Worm (Caenorhabditis elegans): ENCODE results near the gene clec-26.

clec-26 gene

DNA sequence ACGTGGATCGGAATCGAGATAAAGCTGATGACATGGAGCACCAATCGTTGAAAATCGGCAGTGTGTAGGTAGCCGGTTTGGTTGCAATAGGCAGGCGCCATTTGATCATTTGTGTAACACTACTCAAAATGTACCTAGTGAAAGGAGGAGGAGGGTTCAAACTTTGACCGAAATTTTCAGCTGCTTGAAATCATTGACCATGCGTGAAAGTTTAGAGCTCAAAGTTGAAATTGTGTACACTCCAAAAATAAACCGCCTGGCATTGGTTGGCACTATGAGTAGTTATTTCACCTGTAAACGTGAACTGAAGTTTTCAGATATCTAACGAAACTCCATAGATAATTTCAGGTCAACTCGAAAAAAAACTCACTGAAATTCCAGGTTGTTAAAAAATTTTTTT, 16.5 kb upstream of the clec-26 start, which contains the start of gene srh-215:
Gene srh-215, minus strand, starts transcription at position 101 of the 400 bp plus-strand sequence.
- TF ChIP-seq ZK546.5 (tag; optimal IDR thresholded peaks at IDR 0.05) (no peak), lin-39 (tag; optimal IDR thresholded peaks at IDR 0.05) (no peak), nfya-1 (tag; optimal IDR thresholded peaks at IDR 0.05; ENCODE audit: insufficient read depth) (no peak), tbx-2 (tag; optimal IDR thresholded peaks at IDR 0.05) (no peak), lin-15B (tag; optimal IDR thresholded peaks at IDR 0.05) (no peak), aly-2 (tag; optimal IDR thresholded peaks at IDR 0.05) (no peak), elt-1 (tag; optimal IDR thresholded peaks at IDR 0.05) (no peak)

DNA sequence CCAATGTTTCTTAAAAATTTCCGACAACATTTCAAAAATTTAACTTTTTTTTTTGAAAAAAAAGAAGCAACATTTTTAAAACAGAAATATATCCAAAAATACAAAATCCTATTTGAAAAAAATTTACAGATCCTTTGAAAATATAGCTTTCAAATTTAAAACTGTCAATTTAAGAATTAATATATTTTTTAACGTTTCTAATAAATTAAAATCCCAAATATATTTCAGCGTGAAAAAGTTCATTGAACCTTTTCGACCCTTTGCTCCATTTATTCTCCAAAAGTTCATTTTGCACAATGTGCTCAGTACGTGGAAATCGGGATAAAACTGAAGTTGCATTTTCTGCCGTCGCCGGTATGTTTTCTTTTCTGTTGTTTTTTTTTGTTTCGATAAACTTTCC, 15.5 kb upstream of the clec-26 start, which contains the start of gene phy-3:
Gene phy-3, plus strand, starts transcription at position 301 of the 400 bp plus-strand sequence.
- TF ChIP-seq mml-1 (tag; optimal IDR thresholded peaks at IDR 0.05) (no peak), elt-1 (tag; optimal IDR thresholded peaks at IDR 0.05) (no peak), snpc-4 (tag; optimal IDR thresholded peaks at IDR 0.05) (no peak), hmg-11 (tag; optimal IDR thresholded peaks at IDR 0.05) (no peak), ztf-4 (tag; optimal IDR thresholded peaks at IDR 0.05) (no peak), zag-1 (tag; optimal IDR thresholded peaks at IDR 0.05) (no peak)

DNA sequence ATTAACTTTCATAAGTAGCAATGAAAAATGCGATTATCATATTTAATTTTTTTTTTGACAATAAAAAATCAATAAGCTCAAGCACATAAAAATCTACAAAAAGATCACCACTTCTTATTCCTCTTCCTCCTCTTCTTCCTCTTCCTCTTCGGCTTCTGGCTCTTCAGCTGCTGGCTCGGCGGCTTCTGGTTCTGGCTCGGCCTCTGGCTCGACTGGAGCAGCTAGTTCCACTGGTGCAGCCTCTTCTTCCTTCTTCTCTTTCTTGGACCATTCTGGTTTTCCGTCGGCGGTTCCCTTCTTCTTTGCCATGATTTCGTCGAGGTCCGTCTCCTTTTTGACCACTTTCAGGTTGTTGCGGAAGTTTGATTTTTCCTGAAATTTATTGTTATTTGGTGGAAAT, 14.7 kb upstream of the clec-26 start:
- TF ChIP-seq lsy-12 (tag; optimal IDR thresholded peaks at IDR 0.05) (no peak), egl-27 (tag; optimal IDR thresholded peaks at IDR 0.05) (no peak), pha-4 (tag; optimal IDR thresholded peaks at IDR 0.05) (no peak), ceh-28 (tag; optimal IDR thresholded peaks at IDR 0.05) (no peak), fkh-2 (tag; optimal IDR thresholded peaks at IDR 0.05) (no peak), daf-12 (tag; optimal IDR thresholded peaks at IDR 0.05) (no peak), ztf-4 (tag; optimal IDR thresholded peaks at IDR 0.05) (no peak), zag-1 (tag; optimal IDR thresholded peaks at IDR 0.05) (no peak), ceh-16 (tag; optimal IDR thresholded peaks at IDR 0.05) (no peak), mdl-1 (tag; optimal IDR thresholded peaks at IDR 0.05) (no peak), lin-15B (tag; optimal IDR thresholded peaks at IDR 0.05) (no peak), elt-2 (tag; optimal IDR thresholded peaks at IDR 0.05) (no peak), nhr-11 (tag; optimal IDR thresholded peaks at IDR 0.05) (no peak), ZK546.5 (tag; optimal IDR thresholded peaks at IDR 0.05) (no peak)

DNA sequence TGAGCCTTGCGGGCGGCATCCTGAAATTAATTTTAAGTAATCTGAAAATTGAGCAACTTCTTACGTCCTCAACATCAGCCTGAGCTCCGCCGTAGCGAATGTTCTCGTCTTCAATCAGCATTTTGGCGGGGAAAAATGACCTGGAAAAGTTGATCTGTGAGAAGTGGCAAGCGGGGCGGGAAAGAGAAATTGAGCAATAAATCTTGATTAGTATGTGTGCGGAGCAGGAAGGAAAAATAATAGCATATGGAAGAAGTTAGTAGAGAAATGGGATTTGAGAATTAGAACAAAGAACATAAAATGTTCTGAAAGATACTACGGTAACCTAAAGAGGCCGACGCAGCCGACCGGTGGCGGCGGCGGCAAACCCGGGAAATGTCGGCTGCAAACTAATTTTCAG, 13.4 kb upstream of the clec-26 start, which contains the start of gene tni-3:
Gene tni-3, minus strand, starts transcription at position 140 of the 400 bp plus-strand sequence.
- TF ChIP-seq fos-1 (tag; optimal IDR thresholded peaks at IDR 0.05) (no peak), nhr-67 (tag; optimal IDR thresholded peaks at IDR 0.05) (no peak), daf-12 (tag; optimal IDR thresholded peaks at IDR 0.05) (no peak), ceh-28 (tag; optimal IDR thresholded peaks at IDR 0.05) (no peak), aly-2 (tag; optimal IDR thresholded peaks at IDR 0.05) (no peak), ztf-4 (tag; optimal IDR thresholded peaks at IDR 0.05) (no peak), hmg-11 (tag; optimal IDR thresholded peaks at IDR 0.05) (no peak), nhr-25 (tag; optimal IDR thresholded peaks at IDR 0.05) (no peak), elt-3 (tag; optimal IDR thresholded peaks at IDR 0.05) (no peak), zag-1 (tag; optimal IDR thresholded peaks at IDR 0.05) (no peak), ceh-16 (tag; optimal IDR thresholded peaks at IDR 0.05) (no peak), ceh-82 (tag; optimal IDR thresholded peaks at IDR 0.05) (no peak), sea-2 (GFP tag; optimal IDR thresholded peaks at IDR 0.05) (no peak), snpc-4 (tag; optimal IDR thresholded peaks at IDR 0.05) (no peak)

DNA sequence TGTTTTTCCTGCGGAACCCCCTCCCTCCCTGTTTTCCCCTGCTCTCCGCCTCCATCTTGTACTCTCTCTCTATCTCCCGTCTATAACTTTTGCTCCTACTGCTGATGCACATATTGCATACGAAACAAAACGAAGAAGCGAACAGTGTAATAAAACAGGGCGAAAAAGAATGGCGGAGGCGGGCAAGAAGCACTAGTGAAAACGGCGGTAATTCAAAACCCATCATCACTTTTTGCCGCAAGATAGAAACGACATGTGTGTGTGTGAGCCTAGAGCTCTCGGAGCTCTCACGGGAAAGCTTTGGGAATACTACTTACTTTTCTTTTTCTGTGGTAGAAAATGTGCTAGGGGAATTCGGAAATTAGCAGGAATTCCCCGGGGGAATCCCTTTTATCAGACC, 12.3 kb upstream of the clec-26 start:
- TF ChIP-seq ceh-16 (tag; optimal IDR thresholded peaks at IDR 0.05) (no peak), daf-12 (tag; optimal IDR thresholded peaks at IDR 0.05) (no peak), elt-1 (tag; optimal IDR thresholded peaks at IDR 0.05) (no peak), fkh-2 (tag; optimal IDR thresholded peaks at IDR 0.05) (no peak), nfya-1 (tag; optimal IDR thresholded peaks at IDR 0.05; ENCODE audit: insufficient read depth) (no peak), ceh-82 (tag; optimal IDR thresholded peaks at IDR 0.05) (no peak), lsy-12 (tag; optimal IDR thresholded peaks at IDR 0.05) (no peak), unc-62 (GFP tag; optimal IDR thresholded peaks at IDR 0.05) (no peak), lin-39 (tag; optimal IDR thresholded peaks at IDR 0.05) (no peak), nhr-77 (tag; optimal IDR thresholded peaks at IDR 0.05) (no peak), egl-27 (tag; optimal IDR thresholded peaks at IDR 0.05) (no peak), mml-1 (tag; optimal IDR thresholded peaks at IDR 0.05) (no peak), elt-3 (tag; optimal IDR thresholded peaks at IDR 0.05) (no peak), pqm-1 (tag; optimal IDR thresholded peaks at IDR 0.05) (no peak), R02D3.7 (tag; optimal IDR thresholded peaks at IDR 0.05) (no peak)

All from whole organism, L3 larva.